Worm (Caenorhabditis elegans) whole organism, L4/young adult: ENCODE data around the gene F47B7.5.

ENCODE experiments used
- W03F9.2 ChIP-seq: fragments of 150-350 bp; optimal IDR thresholded peaks from 2 replicates; lab custom pipeline; 2014; ENCODE audit warnings: missing biosample characterization, missing genetic modification characterization
- dao-5 ChIP-seq: sonication (generic microtip); optimal IDR thresholded peaks from 2 replicates; lab custom pipeline; 2016; ENCODE audit warnings: missing genotype, missing genetic modification characterization, moderate library complexity, missing compliant biosample characterization

ce11 chrX:3793389-3793788 lies 24.8 kb upstream of the F47B7.5 start:
- no peak for TF ChIP-seq W03F9.2 (tag; lab: Kevin White, UChicago)
- TF ChIP-seq dao-5 (tag; lab: Kevin White, UChicago): peak; percentile 32
